Fruit fly (Drosophila melanogaster): ENCODE data around the gene CG11438.

Gene CG11438

DNA sequence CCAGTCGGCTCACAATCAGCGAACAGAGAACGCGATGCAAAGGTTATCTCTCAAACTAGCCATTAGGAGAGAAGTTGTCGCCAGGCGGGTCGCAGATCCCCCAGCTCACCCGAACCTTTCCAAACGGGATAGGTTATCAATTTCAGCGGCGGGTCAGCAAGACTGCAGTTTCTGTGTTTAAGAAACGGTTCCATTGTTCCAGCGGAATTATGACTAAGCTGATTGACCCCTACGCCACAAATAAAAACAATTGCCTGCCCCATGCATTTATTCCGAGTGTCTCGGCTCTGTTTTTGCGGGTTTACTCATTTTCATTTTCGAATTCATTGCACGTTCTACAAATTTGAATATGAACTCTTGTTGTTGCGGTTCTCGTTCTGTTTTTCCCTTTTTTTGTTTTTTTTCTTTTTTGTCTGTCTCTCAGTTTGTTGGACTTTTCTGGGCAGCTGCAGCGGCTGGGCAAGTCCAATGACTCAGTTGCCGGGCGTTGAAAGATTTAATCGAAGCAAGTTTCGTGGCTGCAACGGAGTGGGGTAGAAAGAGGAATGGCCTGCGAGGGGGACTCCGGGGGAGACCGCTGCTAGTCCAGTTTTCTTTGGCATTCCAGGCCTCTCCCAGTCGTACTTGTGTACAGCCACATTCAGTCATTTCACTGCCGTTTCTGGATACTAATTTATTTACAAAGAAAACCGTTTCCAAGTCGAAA is 44.7 kb upstream of the CG11438 start (continued):
- TF ChIP-seq CG12236 (GFP tag; optimal IDR thresholded peaks at IDR 0.05) (no peak), NFAT (GFP tag; IDR thresholded peaks at IDR 0.05) (no peak), trem (tag; optimal IDR thresholded peaks at IDR 0.05) (no peak), crol (GFP tag; IDR thresholded peaks at IDR 0.05) (peak; percentile 77), Hr78 (GFP tag; optimal IDR thresholded peaks at IDR 0.05) (peak in 1 of 2 experiments; percentile 87), ttk (GFP tag; IDR thresholded peaks at IDR 0.05) (no peak), Mes4 (GFP tag; optimal IDR thresholded peaks at IDR 0.05) (no peak), Blimp-1 (GFP tag; optimal IDR thresholded peaks at IDR 0.05) (peak; percentile 35), luna (GFP tag; optimal IDR thresholded peaks at IDR 0.05) (no peak), bsh (GFP tag; optimal IDR thresholded peaks at IDR 0.05) (peak in 1 of 2 experiments; percentile 6), cwo (GFP tag; optimal IDR thresholded peaks at IDR 0.05) (no peak), grn (GFP tag; optimal IDR thresholded peaks at IDR 0.05) (peak; percentile 25)

DNA sequence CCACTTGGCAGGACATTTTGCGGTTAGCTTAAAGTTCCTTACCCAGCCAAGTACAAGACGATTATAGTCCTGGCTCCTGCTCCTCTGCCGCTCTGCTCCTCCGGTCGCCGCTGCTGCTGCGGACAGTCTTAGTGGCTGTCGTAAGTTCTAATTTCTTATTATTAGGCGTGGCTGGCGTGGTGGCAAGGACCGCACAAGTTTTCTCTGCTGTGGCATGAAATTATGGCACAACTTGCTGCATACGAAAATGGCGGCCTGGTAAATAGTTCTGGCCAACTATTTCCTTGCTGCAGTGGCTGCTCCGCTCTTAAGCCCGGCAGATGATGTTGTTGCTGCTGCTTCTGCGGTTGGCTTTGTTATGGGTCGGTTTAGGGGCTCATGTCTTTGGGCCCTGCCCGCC is 40.7 kb upstream of the CG11438 start:
- TF ChIP-seq CG8359 (GFP tag; optimal IDR thresholded peaks at IDR 0.05; ENCODE audit: borderline replicate concordance) (no peak), sens (GFP tag) (peak; percentile 54), CG10209 (GFP tag; optimal IDR thresholded peaks at IDR 0.05) (no peak), CG34422 (GFP tag; IDR thresholded peaks at IDR 0.05) (no peak), CG12219 (GFP tag; optimal IDR thresholded peaks at IDR 0.05) (no peak), cwo (GFP tag; optimal IDR thresholded peaks at IDR 0.05) (no peak), Camta (GFP tag; optimal IDR thresholded peaks at IDR 0.05) (no peak), ranshi (GFP tag; IDR thresholded peaks at IDR 0.05) (no peak), hkb (optimal IDR thresholded peaks at IDR 0.05) (no peak), hkb (GFP tag; IDR thresholded peaks at IDR 0.05) (no peak), Ets65A (GFP tag) (peak; percentile 66), ewg (GFP tag; optimal IDR thresholded peaks at IDR 0.05) (no peak)

DNA sequence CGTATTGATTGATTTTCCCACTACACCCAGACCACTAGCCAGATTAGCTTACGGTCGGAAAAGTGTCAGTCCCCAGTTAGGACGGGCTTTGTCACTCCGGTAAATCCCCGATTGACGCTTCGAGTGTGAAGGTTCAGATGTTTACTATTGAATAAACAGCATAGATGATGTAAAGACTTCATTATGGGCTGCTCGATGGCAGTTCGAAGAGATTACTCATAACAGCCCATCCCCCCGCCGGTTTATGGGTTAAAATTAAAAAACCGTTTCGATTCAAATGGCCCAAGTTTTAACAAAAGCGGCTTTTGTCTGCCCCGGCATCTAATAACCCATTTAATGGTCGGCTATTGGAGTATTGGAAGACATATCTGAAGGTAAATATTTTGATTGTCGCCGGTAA is 28.3 kb upstream of the CG11438 start:
- no peak for TF ChIP-seq CG12659 (GFP tag; optimal IDR thresholded peaks at IDR 0.05)
- peak; percentile 15 for TF ChIP-seq abd-A (tag; optimal IDR thresholded peaks at IDR 0.05)
- TF ChIP-seq ash1 (GFP tag; optimal IDR thresholded peaks at IDR 0.05) = no peak
- no peak for TF ChIP-seq ewg (GFP tag; optimal IDR thresholded peaks at IDR 0.05)
- TF ChIP-seq oc (tag; optimal IDR thresholded peaks at IDR 0.05) = peak; percentile 95

DNA sequence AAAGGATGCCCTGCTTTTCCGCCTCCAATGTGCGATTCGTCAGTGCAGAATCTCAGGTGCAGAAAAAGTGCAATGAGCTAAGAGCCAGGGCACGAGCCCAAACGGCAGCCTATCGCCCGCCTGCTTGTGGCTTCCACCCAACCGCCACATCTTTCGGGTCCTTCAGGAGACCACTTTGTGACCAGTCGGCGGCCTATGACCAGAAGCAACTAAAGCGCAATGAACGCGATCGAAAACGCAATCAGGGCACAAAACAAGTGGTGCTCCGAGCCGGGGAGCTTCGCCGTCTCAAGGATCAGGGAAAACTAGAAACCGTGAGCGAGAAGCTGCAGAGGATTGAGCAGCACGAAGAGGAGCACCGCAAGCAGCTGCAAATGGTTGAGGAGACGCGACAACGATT is 11.1 kb upstream of the CG11438 start, which contains the start of gene CG11449:
Gene CG11449 (plus strand): TSS at position 6 of the 400 bp plus-strand sequence.
- peak; percentile 21 for TF ChIP-seq CG8478 (optimal IDR thresholded peaks at IDR 0.05)
- TF ChIP-seq Ets65A (GFP tag) = peak; percentile 90
- TF ChIP-seq Xbp1 (GFP tag; optimal IDR thresholded peaks at IDR 0.05) = no peak

DNA sequence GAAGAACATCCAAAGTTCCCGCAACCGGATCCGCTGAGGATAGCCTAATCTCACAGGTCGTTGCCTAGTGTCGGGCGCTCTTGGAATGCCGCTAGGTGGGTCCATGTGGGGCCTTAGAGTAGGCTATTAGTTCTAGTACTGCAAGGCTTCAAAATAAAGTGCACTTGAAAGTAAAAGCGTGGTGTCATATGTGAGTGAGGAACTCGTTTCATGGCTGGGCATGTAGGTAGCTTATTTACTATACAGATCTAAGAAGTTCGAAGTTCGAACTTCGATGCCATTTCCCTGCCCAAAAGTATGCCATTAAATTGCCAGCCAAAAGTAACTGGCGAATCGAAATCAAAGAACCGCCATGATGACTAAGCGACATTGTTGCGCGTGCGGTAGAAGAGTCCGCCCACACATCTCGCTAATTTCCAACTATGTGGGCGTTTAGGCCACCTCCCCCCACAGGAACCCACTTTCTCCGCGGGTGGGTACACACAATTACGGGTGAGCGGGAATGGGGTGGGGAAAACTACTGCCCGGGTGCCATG is 9.4 kb upstream of the CG11438 start:
- TF ChIP-seq kay (GFP tag; optimal IDR thresholded peaks at IDR 0.05) (peak; percentile 23), CG17612 (GFP tag; IDR thresholded peaks at IDR 0.05) (peak; percentile 34; the same call in 1 of the 2 replicates), CG13894 (tag; optimal IDR thresholded peaks at IDR 0.05) (no peak), Mes4 (GFP tag; optimal IDR thresholded peaks at IDR 0.05) (no peak), CG15479 (GFP tag; optimal IDR thresholded peaks at IDR 0.05) (no peak), Nf-YC (tag; optimal IDR thresholded peaks at IDR 0.05) (peak; percentile 31), sd (tag; optimal IDR thresholded peaks at IDR 0.05) (peak; percentile 13), B-H2 (GFP tag; optimal IDR thresholded peaks at IDR 0.05) (no peak), CG8290 (GFP tag; optimal IDR thresholded peaks at IDR 0.05) (no peak), CG8290 (tag; optimal IDR thresholded peaks at IDR 0.05) (peak in 1 of 2 experiments; percentile 48), lola (GFP tag; optimal IDR thresholded peaks at IDR 0.05) (peak in 1 of 3 experiments; percentile 14), Hr78 (GFP tag; optimal IDR thresholded peaks at IDR 0.05) (peak in 1 of 2 experiments; percentile 13), CG14441 (GFP tag; IDR thresholded peaks at IDR 0.05) (no peak), CG13624 (GFP tag; optimal IDR thresholded peaks at IDR 0.05) (no peak), sr (GFP tag; IDR thresholded peaks at IDR 0.05) (0 out of 3 replicates have a peak, but pooled peaks have one; percentile 9), Dek (tag; optimal IDR thresholded peaks at IDR 0.05) (no peak)
